Fruit fly (Drosophila melanogaster) whole organism: ENCODE data around the gene Gr9a.

Experiments used
- Dll ChIP-seq: fragments of >200 bp; optimal IDR thresholded peaks from 2 replicates; lab custom pipeline; 2017
- pan ChIP-seq: fragments of >200 bp; optimal IDR thresholded peaks from 2 replicates; lab custom pipeline; 2017

dm6 chrX:10088023-10088913 is 26.8 kb downstream of the Gr9a start:
- no peak for TF ChIP-seq Dll
- no peak for TF ChIP-seq pan (lab: Kevin White, UChicago)
